Fruit fly (Drosophila melanogaster) whole organism, pupa: ENCODE results near the gene Wsck.

Experiments used
- CG10348 ChIP-seq: fragments of 200-800 bp; sonication (Bioruptor generic); IDR thresholded peaks from 2 replicates; pipeline ENCODE4 v1.3.6; 2022; ENCODE audit warnings: missing biosample characterization, missing genetic modification characterization
- CG12605 ChIP-seq: fragments of 200-800 bp; sonication (Bioruptor generic); IDR thresholded peaks from 2 replicates; pipeline ENCODE4 v1.3.6; 2022; ENCODE audit warnings: missing biosample characterization, missing genetic modification characterization
- CG13204 ChIP-seq: fragments of 200-800 bp; sonication (Bioruptor generic); optimal IDR thresholded peaks from 2 replicates; lab custom pipeline; 2018; ENCODE audit warnings: missing biosample characterization, mild to moderate bottlenecking, missing genetic modification characterization, moderate library complexity
- CG14655 ChIP-seq: fragments of 200-800 bp; sonication (Bioruptor generic); optimal IDR thresholded peaks from 3 replicates; lab custom pipeline; 2017; ENCODE audit warnings: mild to moderate bottlenecking, missing biosample characterization, missing genetic modification reagents, missing genetic modification characterization
- CG15710 ChIP-seq: fragments of 200-800 bp; sonication (Bioruptor generic); optimal IDR thresholded peaks from 2 replicates; lab custom pipeline; 2018; ENCODE audit warnings: missing biosample characterization, mild to moderate bottlenecking, missing genetic modification characterization, moderate library complexity
- CG17806 ChIP-seq: fragments of 200-800 bp; sonication (Bioruptor generic); optimal IDR thresholded peaks from 2 replicates; lab custom pipeline; 2018; ENCODE audit warnings: missing biosample characterization, mild to moderate bottlenecking, missing genetic modification characterization, moderate library complexity
- CG32121 ChIP-seq: fragments of 200-800 bp; sonication (Bioruptor generic); IDR thresholded peaks from 2 replicates; pipeline ENCODE4 v1.3.6; 2022; ENCODE audit warnings: missing biosample characterization, missing genetic modification characterization
- CG34367 ChIP-seq: fragments of 200-800 bp; sonication (Bioruptor generic); optimal IDR thresholded peaks from 2 replicates; lab custom pipeline; 2018; ENCODE audit warnings: missing biosample characterization, mild to moderate bottlenecking, missing genetic modification characterization
- CG4496 ChIP-seq: fragments of 200-800 bp; sonication (Bioruptor generic); IDR thresholded peaks from 3 replicates; pipeline ENCODE4 v1.3.6; 2022; ENCODE audit warnings: missing biosample characterization, missing genetic modification characterization
- CG8159 ChIP-seq: fragments of 200-800 bp; sonication (Bioruptor generic); optimal IDR thresholded peaks from 3 replicates; lab custom pipeline; 2018; ENCODE audit warnings: missing biosample characterization, mild to moderate bottlenecking, missing genetic modification characterization, moderate library complexity
- CG8301 ChIP-seq: fragments of 200-800 bp; sonication (Bioruptor generic); optimal IDR thresholded peaks from 2 replicates; lab custom pipeline; 2018; ENCODE audit warnings: missing biosample characterization, mild to moderate bottlenecking, missing genetic modification characterization
- CG9948 ChIP-seq: fragments of 200-800 bp; sonication (Bioruptor generic); optimal IDR thresholded peaks from 2 replicates; lab custom pipeline; 2018; ENCODE audit warnings: missing biosample characterization, mild to moderate bottlenecking, missing genetic modification characterization, moderate library complexity
- D1 ChIP-seq: fragments of 200-800 bp; sonication (Bioruptor generic); optimal IDR thresholded peaks from 2 replicates; lab custom pipeline; 2018; ENCODE audit warnings: missing biosample characterization, mild to moderate bottlenecking, missing genetic modification characterization, moderate library complexity
- EcR ChIP-seq: fragments of 200-800 bp; sonication (Bioruptor generic); optimal IDR thresholded peaks from 3 replicates; lab custom pipeline; 2019; ENCODE audit warnings: missing biosample characterization, missing genetic modification characterization, mild to moderate bottlenecking, moderate library complexity, missing genetic modification reagents
- Ets98B ChIP-seq: fragments of 200-800 bp; sonication (Bioruptor generic); IDR thresholded peaks from 2 replicates; pipeline ENCODE4 v1.3.6; 2022; ENCODE audit warnings: missing biosample characterization, missing genetic modification characterization
- Pif1A ChIP-seq: fragments of 200-800 bp; sonication (Bioruptor generic); optimal IDR thresholded peaks from 3 replicates; lab custom pipeline; 2016; ENCODE audit warnings: missing biosample characterization, missing genetic modification characterization
- Pif1B ChIP-seq: fragments of 200-800 bp; sonication (Bioruptor generic); optimal IDR thresholded peaks from 3 replicates; lab custom pipeline; 2016; ENCODE audit warnings: missing biosample characterization, missing genetic modification characterization
- Snoo ChIP-seq: fragments of 200-800 bp; sonication (Bioruptor generic); optimal IDR thresholded peaks from 3 replicates; lab custom pipeline; 2017; ENCODE audit warnings: missing biosample characterization, mild to moderate bottlenecking, missing genetic modification characterization, inconsistent platforms
- fd96Ca ChIP-seq: fragments of 200-800 bp; sonication (Bioruptor generic); IDR thresholded peaks from 3 replicates; pipeline ENCODE4 v1.3.6; 2022; ENCODE audit warnings: missing biosample characterization, missing genetic modification characterization
- gl ChIP-seq: fragments of 200-800 bp; sonication (Bioruptor generic); optimal IDR thresholded peaks from 2 replicates; lab custom pipeline; 2018; ENCODE audit warnings: missing biosample characterization, mild to moderate bottlenecking, missing genetic modification characterization
- rn ChIP-seq: fragments of 200-800 bp; sonication (Bioruptor generic); IDR thresholded peaks from 2 replicates; pipeline ENCODE4 v1.3.6; 2022; ENCODE audit warnings: missing biosample characterization, missing genetic modification characterization

Gene Wsck

dm6 chr3R:24585042-24585698 is 44.7 kb downstream of the Wsck start, which contains the start of the genes CG13625 and mld:
Gene CG13625 (minus strand): TSS chr3R:24585160.
Gene mld (plus strand): TSS chr3R:24585653.
- TF ChIP-seq Snoo (tag; lab: Kevin White, UChicago) (no peak), CG9948 (no peak), EcR (GFP tag; lab: Kevin White, UChicago) (no peak), CG10348 (GFP tag; lab: Robert Waterston, UW) (no peak), Pif1A (GFP tag; lab: Kevin White, UChicago) (peak; percentile 12), CG13204 (no peak), Ets98B (GFP tag; lab: Robert Waterston, UW) (no peak), fd96Ca (no peak), CG15710 (tag; lab: Kevin White, UChicago) (no peak), CG32121 (GFP tag; lab: Robert Waterston, UW) (no peak), CG12605 (GFP tag; lab: Robert Waterston, UW) (no peak), Pif1B (GFP tag; lab: Kevin White, UChicago) (peak; percentile 6)

- TF ChIP-seq CG8301: no peak
- peak; percentile 34 for TF ChIP-seq Pif1B (GFP tag; lab: Kevin White, UChicago)
- TF ChIP-seq Snoo (tag; lab: Kevin White, UChicago): peak; percentile 24
- TF ChIP-seq CG15710 (tag; lab: Kevin White, UChicago): peak; percentile 11
These were observed 47.2 kb downstream of the Wsck start, which contains the start of gene REPTOR for dm6 chr3R:24582669-24582995. Gene REPTOR (minus strand): TSS chr3R:24582864.

dm6 chr3R:24581891-24582668 is 47.8 kb downstream of the Wsck start:
- no peak for TF ChIP-seq Pif1A (GFP tag; lab: Kevin White, UChicago)
- no peak for TF ChIP-seq CG9948
- TF ChIP-seq CG12605 (GFP tag; lab: Robert Waterston, UW): no peak
- no peak for TF ChIP-seq CG8301
- TF ChIP-seq Pif1B (GFP tag; lab: Kevin White, UChicago): no peak
- peak; percentile 11 for TF ChIP-seq CG14655
- no peak for TF ChIP-seq fd96Ca
- TF ChIP-seq CG10348 (GFP tag; lab: Robert Waterston, UW): no peak
- no peak for TF ChIP-seq Snoo (tag; lab: Kevin White, UChicago)
- TF ChIP-seq D1 (tag; lab: Kevin White, UChicago): peak; percentile 41
- no peak for TF ChIP-seq CG15710 (tag; lab: Kevin White, UChicago)
- no peak for TF ChIP-seq rn (GFP tag; lab: Robert Waterston, UW)
- TF ChIP-seq CG4496 (GFP tag; lab: Robert Waterston, UW): no peak
- TF ChIP-seq CG13204: peak; percentile 75
- TF ChIP-seq CG8159 (tag; lab: Kevin White, UChicago): no peak
- TF ChIP-seq CG34367 (tag; lab: Kevin White, UChicago): no peak
- no peak for TF ChIP-seq gl
- TF ChIP-seq Ets98B (GFP tag; lab: Robert Waterston, UW): no peak
- peak; percentile 12 for TF ChIP-seq EcR (GFP tag; lab: Kevin White, UChicago)
- TF ChIP-seq CG17806 (tag; lab: Kevin White, UChicago): no peak
- TF ChIP-seq CG32121 (GFP tag; lab: Robert Waterston, UW): no peak
- TF ChIP-seq, all 21 proteins: peak for 4

- TF ChIP-seq CG12605 (GFP tag; lab: Robert Waterston, UW) (no peak), EcR (GFP tag; lab: Kevin White, UChicago) (no peak)
These were observed 49.0 kb downstream of the Wsck start for dm6 chr3R:24580963-24581277.

dm6 chr3R:24580067-24580962 is 49.6 kb downstream of the Wsck start:
- TF ChIP-seq CG15710 (tag; lab: Kevin White, UChicago) (no peak), CG12605 (GFP tag; lab: Robert Waterston, UW) (no peak), CG8159 (tag; lab: Kevin White, UChicago) (peak; percentile 21), Snoo (tag; lab: Kevin White, UChicago) (peak; percentile 7), Pif1B (GFP tag; lab: Kevin White, UChicago) (no peak)

dm6 chr3R:24577355-24577754 is 52.5 kb downstream of the Wsck start:
- TF ChIP-seq CG8159 (tag; lab: Kevin White, UChicago) (no peak), CG10348 (GFP tag; lab: Robert Waterston, UW) (no peak), rn (GFP tag; lab: Robert Waterston, UW) (no peak), CG4496 (GFP tag; lab: Robert Waterston, UW) (no peak), CG32121 (GFP tag; lab: Robert Waterston, UW) (no peak), Snoo (tag; lab: Kevin White, UChicago) (no peak), CG17806 (tag; lab: Kevin White, UChicago) (no peak), fd96Ca (no peak), CG14655 (no peak), Ets98B (GFP tag; lab: Robert Waterston, UW) (no peak), CG12605 (GFP tag; lab: Robert Waterston, UW) (no peak), gl (no peak), EcR (GFP tag; lab: Kevin White, UChicago) (no peak), CG9948 (no peak), CG34367 (tag; lab: Kevin White, UChicago) (no peak), D1 (tag; lab: Kevin White, UChicago) (no peak), Pif1B (GFP tag; lab: Kevin White, UChicago) (no peak), Pif1A (GFP tag; lab: Kevin White, UChicago) (no peak)
